Fruit fly (Drosophila melanogaster): ENCODE measurements around the gene InR.

dm6 chr3R:21596151-21596802 lies 22.8 kb downstream of the InR start:
- TF ChIP-seq Dif (GFP tag; optimal IDR thresholded peaks at IDR 0.05; ENCODE audit: partially characterized antibody), result no peak
- TF ChIP-seq tai (GFP tag; optimal IDR thresholded peaks at IDR 0.05), result no peak
- no peak for TF ChIP-seq sage (GFP tag; optimal IDR thresholded peaks at IDR 0.05)
- no peak for TF ChIP-seq Jra (GFP tag; optimal IDR thresholded peaks at IDR 0.05)
- TF ChIP-seq Rel (GFP tag; optimal IDR thresholded peaks at IDR 0.05), result no peak
- no peak for TF ChIP-seq Rel (tag; optimal IDR thresholded peaks at IDR 0.05)
- TF ChIP-seq foxo (GFP tag; optimal IDR thresholded peaks at IDR 0.05), result no peak
- no peak for TF ChIP-seq HLH106 (tag; optimal IDR thresholded peaks at IDR 0.05)

Measured in whole organism, wandering third instar larva.